Fruit fly (Drosophila melanogaster): ENCODE data around the gene Syn.
A peak's percentile ranks its signal among the peaks of the same experiment; 100 is the strongest.

The Syn gene

dm6 chr3R:10268101-10268864, 77.8 kb downstream of the Syn start (continued):
- TF ChIP-seq CG33557 (GFP tag; optimal IDR thresholded peaks at IDR 0.05) (no peak), repo (GFP tag; optimal IDR thresholded peaks at IDR 0.05) (peak; percentile 69), zfh2 (GFP tag; optimal IDR thresholded peaks at IDR 0.05) (peak; percentile 85), zen2 (GFP tag; IDR thresholded peaks at IDR 0.05; ENCODE audit: partially characterized antibody) (0 out of 3 replicates have a peak, but pooled peaks have one; percentile 15), CG3995 (GFP tag; optimal IDR thresholded peaks at IDR 0.05) (peak; percentile 55), Hr51 (GFP tag; optimal IDR thresholded peaks at IDR 0.05) (peak; percentile 58 to 94), cas (GFP tag; IDR thresholded peaks at IDR 0.05) (no peak), sens-2 (GFP tag; IDR thresholded peaks at IDR 0.05) (no peak), chinmo (GFP tag; IDR thresholded peaks at IDR 0.05; ENCODE audit: partially characterized antibody) (peak; percentile 69; the same call in 1 of the 4 replicates), CG2129 (GFP tag; IDR thresholded peaks at IDR 0.05; ENCODE audit: partially characterized antibody) (no peak), CG4854 (GFP tag; optimal IDR thresholded peaks at IDR 0.05) (peak; percentile 55), CG12219 (GFP tag; optimal IDR thresholded peaks at IDR 0.05) (peak; percentile 76), chn (GFP tag; optimal IDR thresholded peaks at IDR 0.05) (peak; percentile 64), CG17328 (GFP tag; IDR thresholded peaks at IDR 0.05) (peak; percentile 55; the same call in 1 of the 2 replicates), Drgx (GFP tag; IDR thresholded peaks at IDR 0.05) (peak; percentile 82), CG10321 (GFP tag; IDR thresholded peaks at IDR 0.05) (no peak), Usf (GFP tag; optimal IDR thresholded peaks at IDR 0.05) (peak; percentile 63), CG7928 (GFP tag; optimal IDR thresholded peaks at IDR 0.05) (peak; percentile 33), B-H1 (GFP tag; IDR thresholded peaks at IDR 0.05) (peak; percentile 58), Sox100B (GFP tag; optimal IDR thresholded peaks at IDR 0.05) (peak; percentile 86), Fer2 (tag; optimal IDR thresholded peaks at IDR 0.05) (peak; percentile 58), Fer1 (GFP tag; optimal IDR thresholded peaks at IDR 0.05) (peak; percentile 91), H15 (GFP tag; IDR thresholded peaks at IDR 0.05) (peak; percentile 44; the same call in 1 of the 3 replicates), CG31388 (GFP tag; optimal IDR thresholded peaks at IDR 0.05) (peak; percentile 45), CG3163 (GFP tag; optimal IDR thresholded peaks at IDR 0.05) (peak; percentile 55), HHEX (GFP tag; optimal IDR thresholded peaks at IDR 0.05) (peak; percentile 85), bcd (GFP tag; optimal IDR thresholded peaks at IDR 0.05) (peak; percentile 86), CG5953 (GFP tag; IDR thresholded peaks at IDR 0.05) (0 out of 2 replicates have a peak, but pooled peaks have one; percentile 23), ase (GFP tag; IDR thresholded peaks at IDR 0.05) (peak; percentile 61; the same call in 2 of the 3 replicates), CG18476 (GFP tag; optimal IDR thresholded peaks at IDR 0.05) (peak; percentile 63), nom (GFP tag; optimal IDR thresholded peaks at IDR 0.05) (no peak), Optix (GFP tag; IDR thresholded peaks at IDR 0.05) (0 out of 3 replicates have a peak, but pooled peaks have one; percentile 9), CG11723 (GFP tag; optimal IDR thresholded peaks at IDR 0.05) (peak; percentile 67), ara (GFP tag; IDR thresholded peaks at IDR 0.05) (peak; percentile 73), sc (optimal IDR thresholded peaks at IDR 0.05) (no peak), sc (GFP tag; optimal IDR thresholded peaks at IDR 0.05) (peak; percentile 53), CG10462 (GFP tag; optimal IDR thresholded peaks at IDR 0.05) (peak; percentile 34), psq (GFP tag; optimal IDR thresholded peaks at IDR 0.05) (peak; percentile 47), hb (GFP tag; IDR thresholded peaks at IDR 0.05; ENCODE audit: partially characterized antibody) (no peak), chif (GFP tag; optimal IDR thresholded peaks at IDR 0.05) (peak; percentile 71 to 79), CG7372 (GFP tag; IDR thresholded peaks at IDR 0.05) (peak; percentile 66), knrl (GFP tag; IDR thresholded peaks at IDR 0.05; ENCODE audit: partially characterized antibody) (no peak), zf30C (GFP tag; optimal IDR thresholded peaks at IDR 0.05) (peak; percentile 68), CG7987 (GFP tag; optimal IDR thresholded peaks at IDR 0.05) (peak; percentile 28), Oaz (GFP tag; IDR thresholded peaks at IDR 0.05) (peak; percentile 62), toy (GFP tag; IDR thresholded peaks at IDR 0.05) (peak; percentile 40), vvl (GFP tag; IDR thresholded peaks at IDR 0.05) (peak; percentile 83), wdn (GFP tag; IDR thresholded peaks at IDR 0.05) (peak; percentile 57; the same call in 1 of the 2 replicates), tin (GFP tag; optimal IDR thresholded peaks at IDR 0.05) (peak; percentile 38)

Measured in whole organism, embryonic.